Fruit fly (Drosophila melanogaster) whole organism, embryonic: Measurements from ENCODE around the gene CG6055.
A peak's percentile ranks its signal among the peaks of the same experiment; 100 is the strongest.

Experiments used
- Abd-B ChIP-seq: fragments of 200-800 bp; sonication (Bioruptor generic); optimal IDR thresholded peaks from 2 replicates; lab custom pipeline; 2018; ENCODE audit warnings: missing biosample characterization, mild to moderate bottlenecking, missing genetic modification characterization, moderate library complexity
- Awh ChIP-seq: fragments of 200-800 bp; sonication (Bioruptor generic); IDR thresholded peaks from 2 replicates; pipeline ENCODE4, ENCODE4 v1.3.6; 2022; ENCODE audit warnings: missing biosample characterization, missing genetic modification characterization
- BtbVII ChIP-seq: fragments of 200-800 bp; sonication (Bioruptor generic); optimal IDR thresholded peaks from 3 replicates; lab custom pipeline; 2017; ENCODE audit warnings: missing biosample characterization, mild to moderate bottlenecking, missing genetic modification characterization
- CG10267 ChIP-seq: fragments of 200-800 bp; sonication (Bioruptor generic); optimal IDR thresholded peaks from 2 replicates; lab custom pipeline; 2018; ENCODE audit warnings: missing biosample characterization, mild to moderate bottlenecking, missing genetic modification characterization, moderate library complexity
- CG10979 ChIP-seq: fragments of 200-800 bp; sonication (Bioruptor generic); optimal IDR thresholded peaks from 2 replicates; lab custom pipeline; 2018; ENCODE audit warnings: missing biosample characterization, mild to moderate bottlenecking, missing genetic modification characterization, moderate library complexity
- CG11504 ChIP-seq: fragments of 200-800 bp; sonication (Bioruptor generic); optimal IDR thresholded peaks from 3 replicates; lab custom pipeline; 2019; ENCODE audit warnings: missing biosample characterization, mild to moderate bottlenecking, missing genetic modification characterization, moderate library complexity
- CG12391 ChIP-seq: fragments of 200-800 bp; sonication (Bioruptor generic); optimal IDR thresholded peaks from 3 replicates; lab custom pipeline; 2018; ENCODE audit warnings: missing biosample characterization, mild to moderate bottlenecking, missing genetic modification characterization, moderate library complexity
- CG13424 ChIP-seq: fragments of 200-800 bp; sonication (Bioruptor generic); optimal IDR thresholded peaks from 2 replicates; lab custom pipeline; 2019; ENCODE audit warnings: missing biosample characterization, mild to moderate bottlenecking, missing genetic modification characterization, moderate library complexity
- CG13775 ChIP-seq: fragments of 200-800 bp; sonication (Bioruptor generic); optimal IDR thresholded peaks from 3 replicates; lab custom pipeline; 2017; ENCODE audit warnings: missing biosample characterization, mild to moderate bottlenecking, missing genetic modification characterization
- CG14441 ChIP-seq: fragments of 200-800 bp; sonication (Bioruptor generic); IDR thresholded peaks from 2 replicates; pipeline ENCODE4 v1.3.6; 2022; ENCODE audit warnings: missing biosample characterization, missing genetic modification characterization
- CG15269 ChIP-seq: fragments of 200-800 bp; sonication (Bioruptor generic); optimal IDR thresholded peaks from 2 replicates; lab custom pipeline; 2018; ENCODE audit warnings: missing biosample characterization, mild to moderate bottlenecking, missing genetic modification characterization, moderate library complexity
- CG2129 ChIP-seq: fragments of 200-800 bp; sonication (Bioruptor generic); IDR thresholded peaks from 2 replicates; pipeline ENCODE4 v1.3.6; 2022; ENCODE audit warnings: missing biosample characterization, missing genetic modification characterization; ENCODE audit not compliant: partially characterized antibody
- CG2712 ChIP-seq: fragments of 200-800 bp; optimal IDR thresholded peaks from 3 replicates; lab custom pipeline; 2019; ENCODE audit warnings: missing biosample characterization, mild to moderate bottlenecking, missing genetic modification characterization, moderate library complexity
- CG32767 ChIP-seq: fragments of 200-800 bp; sonication (Bioruptor generic); IDR thresholded peaks from 2 replicates; pipeline ENCODE4 v1.3.6; 2022; ENCODE audit warnings: missing biosample characterization, missing genetic modification characterization
- CG3838 ChIP-seq: fragments of 200-800 bp; sonication (Bioruptor generic); optimal IDR thresholded peaks from 3 replicates; lab custom pipeline; 2016; ENCODE audit warnings: missing biosample characterization, missing genetic modification characterization
- CG3847 ChIP-seq: fragments of 200-800 bp; sonication (Bioruptor generic); IDR thresholded peaks from 2 replicates; pipeline ENCODE4 v1.3.6; 2022; ENCODE audit warnings: missing biosample characterization, missing genetic modification characterization
- CG4820 ChIP-seq: fragments of 200-800 bp; sonication (Bioruptor generic); optimal IDR thresholded peaks from 3 replicates; lab custom pipeline; 2016; ENCODE audit warnings: missing biosample characterization, missing genetic modification characterization
- CG6254 ChIP-seq: fragments of 200-800 bp; sonication (Bioruptor generic); optimal IDR thresholded peaks from 3 replicates; lab custom pipeline; 2017; ENCODE audit warnings: mild to moderate bottlenecking, missing biosample characterization, missing genetic modification reagents, missing genetic modification characterization
- CG7372 ChIP-seq: fragments of 200-800 bp; sonication (Bioruptor generic); IDR thresholded peaks from 2 replicates; pipeline ENCODE4 v1.3.6; 2022; ENCODE audit warnings: missing biosample characterization, missing genetic modification characterization
- CG9727 ChIP-seq: fragments of 200-800 bp; sonication (Bioruptor generic); optimal IDR thresholded peaks from 3 replicates; lab custom pipeline; 2017; ENCODE audit warnings: missing biosample characterization, mild to moderate bottlenecking, missing genetic modification characterization
- Dp ChIP-seq: fragments of 200-800 bp; sonication (Bioruptor generic); optimal IDR thresholded peaks from 2 replicates; lab custom pipeline; 2018; ENCODE audit warnings: missing biosample characterization, mild to moderate bottlenecking, missing genetic modification characterization, moderate library complexity
- Fer1 ChIP-seq: fragments of 200-800 bp; sonication (Bioruptor generic); optimal IDR thresholded peaks from 2 replicates; lab custom pipeline; 2017; ENCODE audit warnings: missing biosample characterization, mild to moderate bottlenecking, missing genetic modification characterization
- Fer2 ChIP-seq: fragments of 200-800 bp; sonication (Bioruptor generic); optimal IDR thresholded peaks from 2 replicates; lab custom pipeline; 2018; ENCODE audit warnings: missing biosample characterization, mild to moderate bottlenecking, missing genetic modification characterization, moderate library complexity
- Hr3 ChIP-seq: fragments of 200-800 bp; sonication (Bioruptor generic); optimal IDR thresholded peaks from 3 replicates; lab custom pipeline; 2016; ENCODE audit warnings: missing biosample characterization, missing genetic modification characterization
- Hr51 ChIP-seq, 2 experiments: fragments of 200-800 bp; sonication (Bioruptor generic); optimal IDR thresholded peaks; 2 replicates in 1 of 2; 3 replicates in 1 of 2; lab custom pipeline; 2016 to 2018; ENCODE audit warnings: missing biosample characterization in 2 of 2, missing genetic modification characterization in 2 of 2, mild to moderate bottlenecking in 1 of 2, moderate library complexity in 1 of 2
- MTF-1 ChIP-seq: fragments of 200-800 bp; sonication (Bioruptor generic); optimal IDR thresholded peaks from 2 replicates; lab custom pipeline; 2018; ENCODE audit warnings: missing biosample characterization, mild to moderate bottlenecking, missing genetic modification characterization, borderline replicate concordance
- Max ChIP-seq: fragments of 200-800 bp; sonication (Bioruptor generic); optimal IDR thresholded peaks from 2 replicates; lab custom pipeline; 2016; ENCODE audit warnings: missing biosample characterization, mild to moderate bottlenecking, missing genetic modification characterization
- Opbp ChIP-seq: fragments of 200-800 bp; sonication (Bioruptor generic); IDR thresholded peaks from 3 replicates; pipeline ENCODE4 v1.3.6; 2022; ENCODE audit warnings: missing biosample characterization, missing genetic modification characterization; ENCODE audit not compliant: partially characterized antibody
- Rfx ChIP-seq: fragments of 200-800 bp; sonication (Bioruptor generic); IDR thresholded peaks from 2 replicates; pipeline ENCODE4 v1.3.6; 2022; ENCODE audit warnings: missing biosample characterization, missing genetic modification characterization
- Side ChIP-seq: fragments of 200-800 bp; sonication (Bioruptor generic); optimal IDR thresholded peaks from 2 replicates; lab custom pipeline; 2016; ENCODE audit warnings: missing biosample characterization, missing genetic modification characterization
- Sox102F ChIP-seq: fragments of 200-800 bp; sonication (Bioruptor generic); optimal IDR thresholded peaks from 2 replicates; lab custom pipeline; 2018; ENCODE audit warnings: missing biosample characterization, mild to moderate bottlenecking, missing genetic modification characterization, moderate library complexity
- Ssrp ChIP-seq: fragments of 200-800 bp; sonication (Bioruptor generic); optimal IDR thresholded peaks from 2 replicates; lab custom pipeline; 2018; ENCODE audit warnings: missing biosample characterization, mild to moderate bottlenecking, missing genetic modification characterization, moderate library complexity
- Xbp1 ChIP-seq: fragments of 200-800 bp; sonication (Bioruptor generic); optimal IDR thresholded peaks from 3 replicates; lab custom pipeline; 2016; ENCODE audit warnings: missing biosample characterization, mild to moderate bottlenecking, missing genetic modification characterization
- ap ChIP-seq: fragments of 200-800 bp; sonication (Bioruptor generic); IDR thresholded peaks from 2 replicates; pipeline ENCODE4 v1.3.6; 2022; ENCODE audit warnings: missing biosample characterization, missing genetic modification characterization
- az2 ChIP-seq: fragments of 200-800 bp; sonication (Bioruptor generic); optimal IDR thresholded peaks from 3 replicates; lab custom pipeline; 2016; ENCODE audit warnings: missing biosample characterization, missing genetic modification characterization
- bsh ChIP-seq, 2 experiments: fragments of 200-800 bp; sonication (Bioruptor generic); optimal IDR thresholded peaks; 2 replicates each; lab custom pipeline; 2017 to 2018; ENCODE audit warnings: mild to moderate bottlenecking in 2 of 2, missing biosample characterization in 2 of 2, missing genetic modification characterization in 2 of 2, moderate library complexity in 1 of 2
- disco-r ChIP-seq: fragments of 200-800 bp; sonication (Bioruptor generic); optimal IDR thresholded peaks from 2 replicates; lab custom pipeline; 2016; ENCODE audit warnings: missing biosample characterization, missing genetic modification characterization
- dmrt99B ChIP-seq: fragments of 200-800 bp; sonication (Bioruptor generic); optimal IDR thresholded peaks from 2 replicates; lab custom pipeline; 2018; ENCODE audit warnings: missing biosample characterization, mild to moderate bottlenecking, missing genetic modification characterization, moderate library complexity
- dpn ChIP-seq, 2 experiments: fragments of 200-800 bp; sonication (Bioruptor generic); optimal IDR thresholded peaks; 3 replicates each; lab custom pipeline; 2016; ENCODE audit warnings: missing biosample characterization in 2 of 2, missing genetic modification characterization in 2 of 2
- dysf ChIP-seq: fragments of 200-800 bp; sonication (Bioruptor generic); IDR thresholded peaks from 3 replicates; pipeline ENCODE4 v1.3.6; 2022; ENCODE audit warnings: missing biosample characterization, missing genetic modification characterization
- grau ChIP-seq: fragments of 200-800 bp; optimal IDR thresholded peaks from 3 replicates; lab custom pipeline; 2019; ENCODE audit warnings: missing biosample characterization, mild to moderate bottlenecking, missing genetic modification characterization, moderate library complexity
- her ChIP-seq: fragments of 200-800 bp; sonication (Bioruptor generic); optimal IDR thresholded peaks from 2 replicates; lab custom pipeline; 2016; ENCODE audit warnings: missing biosample characterization, missing genetic modification characterization
- nmo ChIP-seq: fragments of 200-800 bp; sonication (Bioruptor generic); optimal IDR thresholded peaks from 2 replicates; lab custom pipeline; 2018; ENCODE audit warnings: missing biosample characterization, mild to moderate bottlenecking, missing genetic modification characterization, moderate library complexity
- nom ChIP-seq: fragments of 200-800 bp; sonication (Bioruptor generic); optimal IDR thresholded peaks from 2 replicates; lab custom pipeline; 2017; ENCODE audit warnings: missing biosample characterization, missing genetic modification characterization, mild to moderate bottlenecking, moderate library complexity, missing genetic modification reagents
- run ChIP-seq: fragments of 200-800 bp; sonication (Bioruptor generic); optimal IDR thresholded peaks from 3 replicates; lab custom pipeline; 2018; ENCODE audit warnings: missing biosample characterization, mild to moderate bottlenecking, missing genetic modification characterization
- seq ChIP-seq: fragments of 200-800 bp; sonication (Bioruptor generic); IDR thresholded peaks from 2 replicates; pipeline ENCODE4 v1.3.6; 2022; ENCODE audit warnings: missing biosample characterization, missing genetic modification characterization
- slbo ChIP-seq: fragments of 200-800 bp; sonication (Bioruptor generic); IDR thresholded peaks from 2 replicates; pipeline ENCODE4 v1.3.6; 2022; ENCODE audit warnings: missing biosample characterization, missing genetic modification characterization
- tgo ChIP-seq: fragments of 200-800 bp; sonication (Bioruptor generic); IDR thresholded peaks from 3 replicates; pipeline ENCODE4 v1.3.6; 2022; ENCODE audit warnings: missing biosample characterization, missing genetic modification characterization
- toy ChIP-seq: fragments of 200-800 bp; sonication (Bioruptor generic); IDR thresholded peaks from 2 replicates; pipeline ENCODE4 v1.3.6; 2022; ENCODE audit warnings: missing biosample characterization, missing genetic modification characterization
- vnd ChIP-seq: fragments of 200-800 bp; sonication (Bioruptor generic); IDR thresholded peaks from 3 replicates; pipeline ENCODE4 v1.3.6; 2022; ENCODE audit warnings: missing biosample characterization, missing genetic modification characterization; ENCODE audit not compliant: partially characterized antibody

Gene CG6055

DNA sequence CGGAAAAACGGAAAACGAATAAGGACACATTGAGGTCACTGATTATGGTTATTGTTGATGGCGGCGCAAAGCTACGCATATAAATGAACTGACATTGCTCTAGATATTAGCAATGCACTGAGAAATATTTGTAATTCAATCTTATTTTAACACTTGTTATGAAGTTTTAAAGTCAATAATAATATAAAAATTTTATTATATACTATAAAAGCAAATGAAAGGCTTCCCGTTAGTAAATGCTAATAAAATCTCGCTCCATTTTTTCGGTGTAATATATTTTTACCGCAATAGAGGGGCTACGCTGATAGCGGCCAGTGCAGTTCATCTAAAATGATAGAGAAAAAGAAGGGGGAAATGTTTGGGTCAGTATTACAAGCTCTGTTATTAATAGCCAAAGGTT lies 25.6 kb downstream of the CG6055 start (continued):
- TF ChIP-seq Abd-B (peak; percentile 27), MTF-1 (no peak), CG13424 (tag; lab: Kevin White, UChicago) (peak; percentile 65), CG10979 (tag; lab: Kevin White, UChicago) (peak; percentile 53), CG6254 (peak; percentile 35), Awh (GFP tag; lab: Robert Waterston, UW) (peak; percentile 52; the same call in 1 of the 2 replicates), her (GFP tag; lab: Kevin White, UChicago) (no peak), toy (GFP tag; lab: Robert Waterston, UW) (no peak), disco-r (GFP tag; lab: Kevin White, UChicago) (no peak), CG14441 (GFP tag; lab: Robert Waterston, UW) (peak; percentile 74), dmrt99B (peak; percentile 81), CG3847 (GFP tag; lab: Robert Waterston, UW) (peak; percentile 25; the same call in 1 of the 2 replicates), CG9727 (GFP tag; lab: Kevin White, UChicago) (peak; percentile 33), CG13775 (GFP tag; lab: Kevin White, UChicago) (peak; percentile 42), CG4820 (peak; percentile 38), CG32767 (GFP tag; lab: Robert Waterston, UW) (peak; percentile 51; the same call in 1 of the 2 replicates), ap (GFP tag; lab: Robert Waterston, UW) (0 out of 2 replicates have a peak, but pooled peaks have one; percentile 26), Fer2 (no peak), Max (peak; percentile 17), Hr3 (GFP tag; lab: Kevin White, UChicago) (peak; percentile 37), Fer1 (GFP tag; lab: Kevin White, UChicago) (peak; percentile 62), Ssrp (tag; lab: Kevin White, UChicago) (peak; percentile 48), seq (GFP tag; lab: Robert Waterston, UW) (peak; percentile 68), nom (GFP tag; lab: Kevin White, UChicago) (no peak), nmo (peak; percentile 54), CG2129 (no peak), az2 (GFP tag; lab: Kevin White, UChicago) (peak; percentile 47), tgo (GFP tag; lab: Robert Waterston, UW) (peak; percentile 57; the same call in 2 of the 3 replicates), Side (GFP tag; lab: Kevin White, UChicago) (no peak), CG10267 (tag; lab: Kevin White, UChicago) (peak; percentile 48), CG7372 (GFP tag; lab: Robert Waterston, UW) (0 out of 2 replicates have a peak, but pooled peaks have one; percentile 7), Dp (no peak), Xbp1 (GFP tag; lab: Kevin White, UChicago) (peak; percentile 51), CG12391 (tag; lab: Kevin White, UChicago) (peak; percentile 62), BtbVII (GFP tag; lab: Kevin White, UChicago) (peak; percentile 31)

DNA sequence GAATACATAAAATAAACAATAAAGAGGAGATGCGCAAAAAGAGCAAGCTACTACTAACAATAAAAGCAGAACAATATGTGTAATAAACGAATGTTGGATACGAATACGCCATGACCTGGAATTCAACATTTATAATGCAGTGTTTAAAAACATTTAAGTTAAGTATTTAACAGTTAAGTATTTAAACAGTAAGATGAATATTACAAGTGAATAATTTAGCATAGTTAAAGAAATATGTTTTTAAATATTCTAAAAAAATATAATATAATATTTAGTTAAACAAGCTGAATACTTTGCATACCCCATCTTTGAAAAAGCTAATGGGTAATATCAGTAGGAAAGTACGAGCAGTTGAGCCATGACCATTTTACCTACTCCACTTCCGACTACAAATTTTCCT lies 26.2 kb downstream of the CG6055 start:
- TF ChIP-seq CG11504 (tag; lab: Kevin White, UChicago), result peak; percentile 41
- 0 out of 3 replicates have a peak, but pooled peaks have one; percentile 14 for TF ChIP-seq dysf (GFP tag; lab: Robert Waterston, UW)
- TF ChIP-seq vnd (GFP tag; lab: Robert Waterston, UW), result no peak
- TF ChIP-seq slbo, result peak; percentile 39; the same call in 1 of the 2 replicates
- TF ChIP-seq CG15269 (tag; lab: Kevin White, UChicago), result peak; percentile 62
- TF ChIP-seq dpn (GFP tag; optimal IDR thresholded peaks at IDR 0.05; lab: Kevin White, UChicago), result peak in 1 of 2 experiments; percentile 14
- peak; percentile 20 for TF ChIP-seq CG12391 (tag; lab: Kevin White, UChicago)
- peak in 1 of 2 experiments; percentile 7 for TF ChIP-seq bsh (GFP tag; optimal IDR thresholded peaks at IDR 0.05; lab: Kevin White, UChicago)
- no peak for TF ChIP-seq CG3838 (GFP tag; lab: Kevin White, UChicago)
- no peak for TF ChIP-seq Opbp (GFP tag; lab: Robert Waterston, UW)
- TF ChIP-seq dmrt99B, result peak; percentile 51
- peak in 1 of 2 experiments; percentile 27 for TF ChIP-seq Hr51 (GFP tag; optimal IDR thresholded peaks at IDR 0.05; lab: Kevin White, UChicago)
- TF ChIP-seq Sox102F (GFP tag; lab: Kevin White, UChicago), result peak; percentile 21
- TF ChIP-seq run, result no peak
- peak; percentile 26 for TF ChIP-seq grau (tag; lab: Kevin White, UChicago)
- TF ChIP-seq Abd-B, result peak; percentile 40
- peak; percentile 24 for TF ChIP-seq CG2712 (tag; lab: Kevin White, UChicago)
- TF ChIP-seq Rfx (GFP tag; lab: Robert Waterston, UW), result 0 out of 2 replicates have a peak, but pooled peaks have one; percentile 25
